Worm (Caenorhabditis elegans): ENCODE data around the gene ZK1073.1.

Gene ZK1073.1

DNA sequence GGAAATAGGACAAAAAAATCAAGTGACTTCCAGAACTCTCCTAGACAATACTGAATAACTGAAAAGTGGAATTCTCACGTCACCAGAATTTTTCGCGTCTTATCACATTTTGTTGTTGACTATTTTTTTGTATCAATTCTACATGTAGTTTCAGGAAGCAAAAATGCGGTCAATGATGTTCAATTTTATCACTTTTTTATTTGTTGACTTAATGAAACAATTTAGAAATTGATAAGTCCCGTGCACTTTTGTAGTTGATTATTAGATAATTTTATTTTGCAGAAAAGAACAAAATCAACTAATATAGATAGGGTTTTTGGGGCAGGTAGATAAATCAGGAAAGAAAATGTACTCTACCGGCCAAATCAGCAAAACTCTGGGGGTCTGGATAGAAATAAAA, 1.5 kb upstream of the ZK1073.1 start:
- TF ChIP-seq T22C8.4 (GFP tag; IDR thresholded peaks at IDR 0.05) (no peak), ztf-23 (GFP tag; IDR thresholded peaks at IDR 0.05) (no peak), tab-1 (GFP tag; IDR thresholded peaks at IDR 0.05) (no peak), flt-1 (GFP tag; IDR thresholded peaks at IDR 0.05) (no peak), ref-1 (GFP tag; conservative IDR thresholded peaks at IDR 0.05) (no peak), ztf-29 (GFP tag; IDR thresholded peaks at IDR 0.05) (no peak), med-1 (GFP tag; optimal IDR thresholded peaks at IDR 0.05; ENCODE audit: insufficient read depth) (no peak)

DNA sequence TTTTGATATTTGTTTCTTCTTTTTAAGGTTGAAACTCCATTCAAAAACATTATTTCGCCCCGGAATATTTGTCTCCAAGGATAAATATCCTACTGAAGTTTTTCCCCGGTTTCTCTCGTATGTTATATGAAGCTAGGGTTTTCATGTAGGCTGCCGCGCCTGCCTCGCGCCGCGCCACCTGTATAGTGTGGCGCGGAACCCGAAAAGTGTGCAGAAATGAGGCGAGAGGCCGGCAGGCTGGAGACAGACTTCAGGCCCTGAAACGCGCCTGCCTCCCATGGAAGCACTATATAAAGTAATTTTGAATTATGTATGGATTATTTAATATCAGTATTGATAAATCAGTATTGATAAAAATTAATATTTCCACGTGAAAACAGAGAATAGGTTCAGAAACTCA, 3.9 kb downstream of the ZK1073.1 start:
- TF ChIP-seq klf-2 (GFP tag; conservative IDR thresholded peaks at IDR 0.05) (no peak), tab-1 (GFP tag; IDR thresholded peaks at IDR 0.05) (no peak), ref-1 (GFP tag; conservative IDR thresholded peaks at IDR 0.05) (no peak), med-1 (GFP tag; optimal IDR thresholded peaks at IDR 0.05; ENCODE audit: insufficient read depth) (no peak), cog-1 (tag; optimal IDR thresholded peaks at IDR 0.05) (no peak), flt-1 (GFP tag; IDR thresholded peaks at IDR 0.05) (no peak), ztf-29 (GFP tag; IDR thresholded peaks at IDR 0.05) (no peak), T22C8.4 (GFP tag; IDR thresholded peaks at IDR 0.05) (no peak), ztf-23 (GFP tag; IDR thresholded peaks at IDR 0.05) (no peak)

DNA sequence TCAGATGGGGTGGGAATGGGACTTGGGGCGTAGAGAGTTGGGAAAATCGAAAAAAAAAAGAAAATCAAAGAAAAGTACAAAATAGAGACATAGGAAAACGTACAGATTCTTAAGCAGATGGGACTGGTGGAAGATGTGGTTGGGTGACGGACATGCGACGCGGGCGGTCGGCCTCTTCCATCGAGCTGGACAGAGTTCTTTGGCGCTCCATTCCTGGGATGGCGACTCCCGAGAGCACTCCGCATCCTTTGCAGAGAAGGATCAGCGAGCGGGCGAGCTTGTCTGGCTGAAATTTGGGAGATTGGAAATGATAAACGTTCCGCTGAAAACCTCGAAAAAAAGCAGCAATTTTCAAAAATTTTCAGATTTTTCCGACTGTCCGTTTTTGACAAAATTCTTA, 4.4 kb downstream of the ZK1073.1 start:
- no peak for TF ChIP-seq klf-2 (GFP tag; conservative IDR thresholded peaks at IDR 0.05)
- TF ChIP-seq T22C8.4 (GFP tag; IDR thresholded peaks at IDR 0.05), result no peak
- TF ChIP-seq ref-1 (GFP tag; conservative IDR thresholded peaks at IDR 0.05), result no peak
- no peak for TF ChIP-seq ztf-23 (GFP tag; IDR thresholded peaks at IDR 0.05)

DNA sequence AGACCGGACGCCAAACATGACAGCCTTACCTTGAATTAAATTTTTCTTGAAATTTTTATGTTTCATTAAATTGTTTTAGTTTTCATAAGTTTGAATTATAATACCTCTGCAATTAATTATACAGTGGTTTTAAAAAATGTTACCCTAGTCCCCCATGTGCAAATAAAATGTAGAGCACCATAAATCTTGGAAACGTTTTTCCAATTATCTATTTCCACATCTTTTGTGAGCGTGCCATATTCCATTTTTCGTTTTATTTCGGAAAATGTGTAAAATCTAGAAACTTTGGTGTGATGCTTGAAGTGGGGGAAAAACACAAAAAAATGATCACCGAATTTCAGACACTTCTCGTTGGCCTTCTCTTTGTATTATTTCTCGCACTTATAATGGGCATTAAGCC, 6.0 kb downstream of the ZK1073.1 start:
- TF ChIP-seq ref-1 (GFP tag; conservative IDR thresholded peaks at IDR 0.05) (no peak), klf-2 (GFP tag; conservative IDR thresholded peaks at IDR 0.05) (no peak), cog-1 (tag; optimal IDR thresholded peaks at IDR 0.05) (no peak), ztf-23 (GFP tag; IDR thresholded peaks at IDR 0.05) (no peak), flt-1 (GFP tag; IDR thresholded peaks at IDR 0.05) (no peak), T22C8.4 (GFP tag; IDR thresholded peaks at IDR 0.05) (no peak), tab-1 (GFP tag; IDR thresholded peaks at IDR 0.05) (no peak), ztf-29 (GFP tag; IDR thresholded peaks at IDR 0.05) (no peak), med-1 (GFP tag; optimal IDR thresholded peaks at IDR 0.05; ENCODE audit: insufficient read depth) (no peak)

ce11 chrX:16117618-16118017, 11.0 kb downstream of the ZK1073.1 start:
- TF ChIP-seq ref-1 (GFP tag; conservative IDR thresholded peaks at IDR 0.05) (no peak), ztf-23 (GFP tag; IDR thresholded peaks at IDR 0.05) (no peak), ztf-29 (GFP tag; IDR thresholded peaks at IDR 0.05) (no peak), tab-1 (GFP tag; IDR thresholded peaks at IDR 0.05) (no peak), flt-1 (GFP tag; IDR thresholded peaks at IDR 0.05) (no peak), T22C8.4 (GFP tag; IDR thresholded peaks at IDR 0.05) (no peak), klf-2 (GFP tag; conservative IDR thresholded peaks at IDR 0.05) (no peak), med-1 (GFP tag; optimal IDR thresholded peaks at IDR 0.05; ENCODE audit: insufficient read depth) (no peak), cog-1 (tag; optimal IDR thresholded peaks at IDR 0.05) (no peak)

DNA sequence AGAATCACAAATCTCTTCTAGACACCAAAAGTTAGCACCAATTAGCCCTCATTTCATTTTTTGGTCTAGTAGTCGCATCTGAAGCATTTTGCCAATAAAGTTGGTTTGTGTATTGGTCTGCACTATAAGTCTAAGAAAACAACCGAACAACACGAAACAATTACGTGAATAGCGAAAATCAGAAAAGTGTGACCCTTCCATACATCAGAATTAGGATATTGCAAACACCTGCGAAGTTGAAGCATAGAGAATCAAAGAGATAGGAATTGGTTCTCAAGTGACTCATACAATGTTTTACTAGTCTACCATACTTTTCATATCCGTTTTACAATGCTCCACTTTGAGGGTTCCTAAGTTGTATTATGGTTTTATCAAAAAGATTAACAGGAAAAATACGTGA, 11.5 kb downstream of the ZK1073.1 start:
- TF ChIP-seq flt-1 (GFP tag; IDR thresholded peaks at IDR 0.05) (no peak), tab-1 (GFP tag; IDR thresholded peaks at IDR 0.05) (no peak)

ce11 chrX:16116279-16116678, 12.4 kb downstream of the ZK1073.1 start:
- TF ChIP-seq cog-1 (tag; optimal IDR thresholded peaks at IDR 0.05) (no peak), klf-2 (GFP tag; conservative IDR thresholded peaks at IDR 0.05) (0 out of 2 replicates have a peak, but pooled peaks have one; percentile 17), ztf-23 (GFP tag; IDR thresholded peaks at IDR 0.05) (no peak), med-1 (GFP tag; optimal IDR thresholded peaks at IDR 0.05; ENCODE audit: insufficient read depth) (no peak), ztf-29 (GFP tag; IDR thresholded peaks at IDR 0.05) (no peak)

DNA sequence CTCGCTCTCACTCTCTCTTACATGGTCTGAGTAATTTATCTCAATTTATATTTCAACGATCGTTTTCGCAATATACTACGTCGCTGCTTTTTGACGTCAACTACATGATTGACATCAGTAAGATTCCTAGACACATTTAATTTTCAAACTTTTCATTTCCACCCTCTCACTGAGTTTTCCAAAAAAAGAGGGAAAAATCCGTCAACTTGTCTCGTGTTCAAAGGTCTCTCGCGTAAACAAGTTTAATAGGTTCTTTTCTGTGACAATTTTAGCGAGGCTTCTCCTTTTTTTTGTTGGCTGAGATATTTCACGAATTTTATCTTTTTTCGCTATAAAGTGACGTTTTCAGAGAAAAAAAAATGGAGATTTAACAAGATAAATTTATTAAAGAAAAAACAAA, 14.7 kb downstream of the ZK1073.1 start:
- TF ChIP-seq med-1 (GFP tag; optimal IDR thresholded peaks at IDR 0.05; ENCODE audit: insufficient read depth) (no peak), ref-1 (GFP tag; conservative IDR thresholded peaks at IDR 0.05) (no peak), tab-1 (GFP tag; IDR thresholded peaks at IDR 0.05) (no peak), klf-2 (GFP tag; conservative IDR thresholded peaks at IDR 0.05) (no peak), ztf-29 (GFP tag; IDR thresholded peaks at IDR 0.05) (no peak), cog-1 (tag; optimal IDR thresholded peaks at IDR 0.05) (no peak), flt-1 (GFP tag; IDR thresholded peaks at IDR 0.05) (no peak), T22C8.4 (GFP tag; IDR thresholded peaks at IDR 0.05) (no peak), ztf-23 (GFP tag; IDR thresholded peaks at IDR 0.05) (no peak)

- TF ChIP-seq klf-2 (GFP tag; conservative IDR thresholded peaks at IDR 0.05), result no peak
- no peak for TF ChIP-seq ref-1 (GFP tag; conservative IDR thresholded peaks at IDR 0.05)
- no peak for TF ChIP-seq cog-1 (tag; optimal IDR thresholded peaks at IDR 0.05)
Measured at ce11 chrX:16112923-16113322, 15.7 kb downstream of the ZK1073.1 start.

DNA sequence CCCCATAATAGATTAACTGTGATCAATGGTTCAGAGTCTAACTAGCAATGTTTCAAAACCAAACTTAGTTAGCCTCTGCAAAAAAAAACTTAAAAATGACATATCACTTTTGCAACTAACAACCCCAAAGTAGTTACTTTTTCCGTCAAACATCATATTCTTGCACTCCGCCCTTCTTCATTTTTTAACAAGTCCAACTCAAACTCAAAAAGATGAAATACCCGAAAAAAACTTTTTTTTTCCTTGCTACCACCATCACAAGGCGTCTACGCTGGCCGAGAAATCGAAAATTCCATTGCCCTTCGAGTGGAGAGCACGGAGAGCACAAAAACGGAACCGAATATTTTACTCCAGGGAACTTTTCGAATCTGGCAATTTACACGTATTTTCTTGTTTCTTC, 22.8 kb downstream of the ZK1073.1 start:
- no peak for TF ChIP-seq cog-1 (tag; optimal IDR thresholded peaks at IDR 0.05)
- TF ChIP-seq T22C8.4 (GFP tag; IDR thresholded peaks at IDR 0.05), result no peak
- no peak for TF ChIP-seq tab-1 (GFP tag; IDR thresholded peaks at IDR 0.05)
- no peak for TF ChIP-seq klf-2 (GFP tag; conservative IDR thresholded peaks at IDR 0.05)
- TF ChIP-seq med-1 (GFP tag; optimal IDR thresholded peaks at IDR 0.05; ENCODE audit: insufficient read depth), result no peak
- TF ChIP-seq ztf-23 (GFP tag; IDR thresholded peaks at IDR 0.05), result no peak
- TF ChIP-seq flt-1 (GFP tag; IDR thresholded peaks at IDR 0.05), result no peak

DNA sequence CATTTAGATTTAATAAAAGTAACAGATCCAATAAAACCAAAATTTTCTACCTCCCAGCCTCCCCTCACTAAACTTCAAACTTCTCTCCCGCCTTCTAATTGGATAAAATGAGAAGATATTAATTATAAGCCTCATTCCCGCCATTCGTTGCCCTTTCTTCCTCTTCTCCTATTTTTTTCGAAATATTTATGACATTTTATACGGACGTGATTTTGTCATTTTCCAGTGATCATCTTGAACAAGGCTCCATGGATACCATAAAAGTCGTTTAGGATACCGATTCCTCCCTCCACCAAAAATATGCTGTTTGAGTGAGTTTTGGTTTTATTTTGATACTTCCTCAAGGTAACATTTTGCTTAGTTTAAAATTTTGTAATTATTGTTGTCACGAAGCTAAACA, 25.3 kb downstream of the ZK1073.1 start, which contains the start of gene ZK1073.2:
TSS of gene ZK1073.2 (plus strand) at position 301 of the 400 bp plus-strand sequence.
- TF ChIP-seq flt-1 (GFP tag; IDR thresholded peaks at IDR 0.05) (no peak), ztf-29 (GFP tag; IDR thresholded peaks at IDR 0.05) (no peak)

Measured in whole organism, midembryonic.